Worm (Caenorhabditis elegans) whole organism, mixed stage, embryonic: ENCODE measurements around the gene Y8A9A.2.

ENCODE experiments used
- ceh-43 ChIP-seq: fragments of 200-800 bp; sonication (Bioruptor generic); optimal IDR thresholded peaks from 2 replicates; lab custom pipeline; 2018; ENCODE audit warnings: mild to moderate bottlenecking, missing genetic modification characterization, moderate library complexity, missing compliant biosample characterization
- ces-1 ChIP-seq: fragments of 150-350 bp; optimal IDR thresholded peaks from 2 replicates; lab custom pipeline; 2014; ENCODE audit warnings: missing biosample characterization, missing genetic modification reagents, missing genetic modification characterization
- cnd-1 ChIP-seq: fragments of 200-800 bp; sonication (Bioruptor generic); optimal IDR thresholded peaks from 2 replicates; lab custom pipeline; 2018; ENCODE audit warnings: mild to moderate bottlenecking, missing genetic modification characterization, missing compliant biosample characterization
- drap-1 ChIP-seq: fragments of 200-800 bp; sonication (Bioruptor generic); optimal IDR thresholded peaks from 3 replicates; lab custom pipeline; 2018; ENCODE audit warnings: mild to moderate bottlenecking, missing genetic modification characterization, missing compliant biosample characterization
- elt-3 ChIP-seq: fragments of 150-350 bp; optimal IDR thresholded peaks from 2 replicates; lab custom pipeline; 2014; ENCODE audit warnings: missing biosample characterization, missing genetic modification characterization
- mep-1 ChIP-seq: fragments of 150-350 bp; optimal IDR thresholded peaks from 2 replicates; lab custom pipeline; 2017; ENCODE audit warnings: missing biosample characterization, missing genetic modification reagents, missing genetic modification characterization, inconsistent platforms
- nhr-237 ChIP-seq: fragments of 150-350 bp; optimal IDR thresholded peaks from 2 replicates; lab custom pipeline; 2014; ENCODE audit warnings: missing biosample characterization, missing genetic modification characterization
- nhr-76 ChIP-seq: sonication (generic microtip); optimal IDR thresholded peaks from 2 replicates; lab custom pipeline; 2017; ENCODE audit warnings: missing biosample characterization, missing genetic modification characterization
- pha-4 ChIP-seq: fragments of 150-350 bp; optimal IDR thresholded peaks from 2 replicates; lab custom pipeline; 2018; ENCODE audit warnings: missing biosample characterization, missing genetic modification reagents, missing genetic modification characterization
- sem-2 ChIP-seq: fragments of 200-800 bp; sonication (Bioruptor generic); optimal IDR thresholded peaks from 2 replicates; lab custom pipeline; 2018; ENCODE audit warnings: mild to moderate bottlenecking, missing genetic modification characterization, missing compliant biosample characterization
- snpc-4 ChIP-seq: fragments of 150-350 bp; optimal IDR thresholded peaks from 2 replicates; lab custom pipeline; 2014; ENCODE audit warnings: missing biosample characterization, missing genetic modification characterization
- sptf-1 ChIP-seq: sonication (generic microtip); optimal IDR thresholded peaks from 2 replicates; lab custom pipeline; 2017; ENCODE audit warnings: mild to moderate bottlenecking, missing genetic modification characterization, moderate library complexity, missing compliant biosample characterization
- unc-39 ChIP-seq: fragments of 150-350 bp; optimal IDR thresholded peaks from 2 replicates; lab custom pipeline; 2014; ENCODE audit warnings: missing biosample characterization, missing genetic modification characterization
- unc-62 ChIP-seq: fragments of 150-350 bp; optimal IDR thresholded peaks from 2 replicates; lab custom pipeline; 2014; ENCODE audit warnings: missing biosample characterization, missing genetic modification reagents, missing genetic modification characterization

DNA sequence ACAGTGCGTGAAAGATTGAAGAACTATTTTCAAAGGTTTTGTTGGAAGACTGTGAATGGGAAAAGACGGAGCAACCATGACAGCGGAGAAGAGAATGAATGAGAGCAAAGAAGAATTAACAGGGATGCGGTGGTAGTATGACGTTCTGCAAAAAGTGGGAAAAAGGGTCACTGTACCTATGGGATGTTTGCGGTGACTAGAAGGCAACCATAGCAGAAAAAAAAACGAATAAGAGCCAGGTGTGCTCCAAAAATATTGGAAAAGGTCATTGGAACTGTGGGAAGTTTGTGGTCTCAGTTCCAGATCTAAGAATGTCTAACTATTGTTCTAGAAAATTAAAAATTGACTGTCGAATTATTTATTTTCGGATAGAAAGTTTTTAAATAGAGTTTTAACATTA is 46.7 kb upstream of the Y8A9A.2 start, which contains the start of gene fbxb-90:
- no peak for TF ChIP-seq mep-1 (tag; lab: Kevin White, UChicago)
- TF ChIP-seq elt-3 (tag; lab: Kevin White, UChicago) = no peak
- no peak for TF ChIP-seq ceh-43 (GFP tag; lab: Kevin White, UChicago)
- no peak for TF ChIP-seq nhr-237 (tag; lab: Kevin White, UChicago)
- TF ChIP-seq unc-39 (tag; lab: Kevin White, UChicago) = no peak
- TF ChIP-seq unc-62 (GFP tag; lab: Kevin White, UChicago) = no peak
- TF ChIP-seq drap-1 = no peak
- TF ChIP-seq ces-1 (GFP tag; lab: Kevin White, UChicago) = no peak
- TF ChIP-seq snpc-4 (tag; lab: Kevin White, UChicago) = no peak
- no peak for TF ChIP-seq pha-4 (tag; lab: Kevin White, UChicago)
- TF ChIP-seq cnd-1 (tag; lab: Kevin White, UChicago) = no peak
- no peak for TF ChIP-seq nhr-76 (tag; lab: Kevin White, UChicago)
- no peak for TF ChIP-seq sptf-1 (tag; lab: Kevin White, UChicago)
- no peak for TF ChIP-seq sem-2 (GFP tag; lab: Kevin White, UChicago)
